Worm (Caenorhabditis elegans) whole organism, late embryonic: Measurements from ENCODE around the gene ddx-15.

Source experiments
- C08G9.2 ChIP-seq: sonication (generic microtip); optimal IDR thresholded peaks from 2 replicates; lab custom pipeline; 2016; ENCODE audit warnings: mild to moderate bottlenecking, missing genetic modification characterization, moderate library complexity, missing compliant biosample characterization
- K09A11.1 ChIP-seq: sonication (generic microtip); optimal IDR thresholded peaks from 2 replicates; lab custom pipeline; 2017; ENCODE audit warnings: antibody characterized with exemption, mild to moderate bottlenecking, missing genetic modification characterization, missing compliant biosample characterization; ENCODE audit not compliant: insufficient read depth
- Y22D7AL.16 ChIP-seq: sonication (generic microtip); optimal IDR thresholded peaks from 2 replicates; lab custom pipeline; 2016; ENCODE audit warnings: missing genetic modification characterization, missing compliant biosample characterization
- ahr-1 ChIP-seq: sonication (generic microtip); optimal IDR thresholded peaks from 2 replicates; lab custom pipeline; 2016; ENCODE audit warnings: missing genetic modification characterization, missing compliant biosample characterization
- ama-1 ChIP-seq: fragments of 150-350 bp; optimal IDR thresholded peaks from 2 replicates; lab custom pipeline; 2014
- ceh-18 ChIP-seq: sonication (generic microtip); optimal IDR thresholded peaks from 2 replicates; lab custom pipeline; 2016; ENCODE audit warnings: missing genetic modification characterization, missing compliant biosample characterization
- ceh-19 ChIP-seq: fragments of 200-800 bp; sonication (Bioruptor generic); optimal IDR thresholded peaks from 2 replicates; lab custom pipeline; 2018; ENCODE audit warnings: mild to moderate bottlenecking, missing genetic modification characterization, missing compliant biosample characterization
- ceh-30 ChIP-seq: fragments of 150-350 bp; optimal IDR thresholded peaks from 2 replicates; lab custom pipeline; 2014; ENCODE audit warnings: missing biosample characterization, missing genetic modification characterization
- ceh-45 ChIP-seq: fragments of 200-800 bp; sonication (Bioruptor generic); IDR thresholded peaks from 2 replicates; pipeline ENCODE4 v1.3.6; 2022; ENCODE audit warnings: missing genetic modification reagents, missing genetic modification characterization, missing compliant biosample characterization
- ceh-48 ChIP-seq: sonication (generic microtip); optimal IDR thresholded peaks from 2 replicates; lab custom pipeline; 2016; ENCODE audit warnings: missing genetic modification characterization, inconsistent platforms, missing compliant biosample characterization
- ceh-6 ChIP-seq: fragments of 200-800 bp; sonication (Bioruptor generic); optimal IDR thresholded peaks from 2 replicates; lab custom pipeline; 2018; ENCODE audit warnings: mild to moderate bottlenecking, missing genetic modification characterization, missing compliant biosample characterization
- ceh-9 ChIP-seq: sonication (generic microtip); optimal IDR thresholded peaks from 2 replicates; lab custom pipeline; 2016; ENCODE audit warnings: mild to moderate bottlenecking, missing genetic modification characterization, inconsistent platforms, missing compliant biosample characterization
- dmd-4 ChIP-seq: sonication (generic microtip); optimal IDR thresholded peaks from 2 replicates; lab custom pipeline; 2016; ENCODE audit warnings: borderline replicate concordance, missing genetic modification characterization, missing compliant biosample characterization
- dve-1 ChIP-seq: sonication (generic microtip); optimal IDR thresholded peaks from 2 replicates; lab custom pipeline; 2017; ENCODE audit warnings: antibody characterized with exemption, mild to moderate bottlenecking, missing genetic modification characterization, missing compliant biosample characterization
- eyg-1 ChIP-seq: sonication (generic microtip); optimal IDR thresholded peaks from 2 replicates; lab custom pipeline; 2016; ENCODE audit warnings: missing genotype, missing genetic modification characterization, missing compliant biosample characterization
- fkh-6 ChIP-seq: sonication (generic microtip); optimal IDR thresholded peaks from 2 replicates; lab custom pipeline; 2016; ENCODE audit warnings: missing genetic modification characterization, missing compliant biosample characterization
- hlh-15 ChIP-seq: sonication (generic microtip); optimal IDR thresholded peaks from 2 replicates; lab custom pipeline; 2016; ENCODE audit warnings: missing genetic modification characterization, missing compliant biosample characterization
- lin-11 ChIP-seq: fragments of 200-800 bp; sonication (Bioruptor generic); optimal IDR thresholded peaks from 2 replicates; lab custom pipeline; 2018; ENCODE audit warnings: mild to moderate bottlenecking, missing genetic modification characterization, missing compliant biosample characterization
- mec-3 ChIP-seq: sonication (generic microtip); optimal IDR thresholded peaks from 2 replicates; lab custom pipeline; 2016; ENCODE audit warnings: borderline replicate concordance, missing genetic modification characterization, missing compliant biosample characterization
- npax-4 ChIP-seq: sonication (generic microtip); optimal IDR thresholded peaks from 2 replicates; lab custom pipeline; 2016; ENCODE audit warnings: missing genetic modification characterization, missing compliant biosample characterization
- pag-3 ChIP-seq: sonication (generic microtip); optimal IDR thresholded peaks from 2 replicates; lab custom pipeline; 2016; ENCODE audit warnings: missing compliant biosample characterization, missing genetic modification characterization, borderline replicate concordance
- pat-9 ChIP-seq: fragments of 200-800 bp; sonication (Bioruptor generic); optimal IDR thresholded peaks from 2 replicates; lab custom pipeline; 2018; ENCODE audit warnings: mild to moderate bottlenecking, missing genetic modification characterization, moderate library complexity, missing compliant biosample characterization
- pax-1 ChIP-seq: fragments of 150-350 bp; optimal IDR thresholded peaks from 2 replicates; lab custom pipeline; 2014; ENCODE audit warnings: missing biosample characterization, missing genetic modification characterization
- pha-4 ChIP-seq: fragments of 150-350 bp; optimal IDR thresholded peaks from 2 replicates; lab custom pipeline; 2018; ENCODE audit warnings: missing biosample characterization, missing genetic modification reagents, missing genetic modification characterization
- pqm-1 ChIP-seq: sonication (generic microtip); optimal IDR thresholded peaks from 2 replicates; lab custom pipeline; 2016; ENCODE audit warnings: missing genetic modification characterization, missing compliant biosample characterization
- pros-1 ChIP-seq: fragments of 150-350 bp; optimal IDR thresholded peaks from 2 replicates; lab custom pipeline; 2014; ENCODE audit warnings: missing biosample characterization, missing genetic modification reagents, missing genetic modification characterization
- sdc-2 ChIP-seq: sonication (generic microtip); optimal IDR thresholded peaks from 2 replicates; lab custom pipeline; 2016; ENCODE audit warnings: missing genotype, missing genetic modification characterization, missing compliant biosample characterization
- tbx-7 ChIP-seq: sonication (generic microtip); optimal IDR thresholded peaks from 2 replicates; lab custom pipeline; 2016; ENCODE audit warnings: missing genotype, missing genetic modification characterization, missing compliant biosample characterization
- ttx-3 ChIP-seq: sonication (generic microtip); optimal IDR thresholded peaks from 2 replicates; lab custom pipeline; 2016; ENCODE audit warnings: missing genetic modification reagents, missing genetic modification characterization, missing compliant biosample characterization
- unc-3 ChIP-seq, 2 experiments: fragments of 200-800 bp in 1 of 2; sonication (Bioruptor generic) in 1 of 2; sonication (generic microtip) in 1 of 2; conservative IDR thresholded peaks in 1 of 2; optimal IDR thresholded peaks in 1 of 2; 2 replicates each; pipeline versions ENCODE4 v1.3.6 to Lab custom; 2016 to 2022; ENCODE audit warnings: missing compliant biosample characterization in 2 of 2, missing genetic modification characterization in 2 of 2, missing genetic modification reagents in 1 of 2
- unc-42 ChIP-seq: sonication (generic microtip); optimal IDR thresholded peaks from 2 replicates; lab custom pipeline; 2016; ENCODE audit warnings: missing genotype, missing genetic modification characterization, missing compliant biosample characterization
- unc-55 ChIP-seq: sonication (generic microtip); optimal IDR thresholded peaks from 2 replicates; lab custom pipeline; 2017; ENCODE audit warnings: missing biosample characterization, missing genetic modification reagents, missing genetic modification characterization
- unc-86 ChIP-seq: sonication (generic microtip); optimal IDR thresholded peaks from 2 replicates; lab custom pipeline; 2016; ENCODE audit warnings: missing genetic modification characterization, missing compliant biosample characterization
- ztf-16 ChIP-seq: sonication (generic microtip); optimal IDR thresholded peaks from 2 replicates; lab custom pipeline; 2017; ENCODE audit warnings: missing genetic modification characterization, missing compliant biosample characterization

Gene ddx-15

ce11 chrIII:5581049-5581448, 10.5 kb downstream of the ddx-15 start, which contains the start of gene F56D2.5:
Gene F56D2.5, minus strand, starts transcription at chrIII:5581419.
- no peak for TF ChIP-seq ahr-1 (tag; lab: Kevin White, UChicago)
- TF ChIP-seq, all 69 proteins: peak for 0

- no peak for TF ChIP-seq pha-4 (tag; lab: Kevin White, UChicago)
- TF ChIP-seq fkh-6 (tag; lab: Kevin White, UChicago): no peak
- TF ChIP-seq ttx-3 (tag; lab: Kevin White, UChicago): no peak
- no peak for TF ChIP-seq ztf-16 (tag; lab: Kevin White, UChicago)
- TF ChIP-seq pax-1 (tag; lab: Kevin White, UChicago): no peak
- no peak for TF ChIP-seq hlh-15
- TF ChIP-seq unc-3 (GFP tag; conservative IDR thresholded peaks at IDR 0.05; lab: Robert Waterston, UW): no peak
- TF ChIP-seq unc-3 (tag; optimal IDR thresholded peaks at IDR 0.05; lab: Kevin White, UChicago): no peak
- no peak for TF ChIP-seq lin-11 (tag; lab: Kevin White, UChicago)
- no peak for TF ChIP-seq mec-3 (tag; lab: Kevin White, UChicago)
- no peak for TF ChIP-seq C08G9.2 (tag; lab: Kevin White, UChicago)
- TF ChIP-seq ceh-9 (tag; lab: Kevin White, UChicago): no peak
- no peak for TF ChIP-seq pqm-1 (tag; lab: Kevin White, UChicago)
- no peak for TF ChIP-seq sdc-2 (tag; lab: Kevin White, UChicago)
- TF ChIP-seq, all 69 proteins: peak for 0
Observed at ce11 chrIII:5573694-5574093, 17.8 kb downstream of the ddx-15 start, which contains the start of gene molo-1. Gene molo-1, plus strand, starts transcription at chrIII:5573994.

ce11 chrIII:5572806-5573205, 18.7 kb downstream of the ddx-15 start:
- TF ChIP-seq ceh-19 (GFP tag; lab: Kevin White, UChicago) (no peak), lin-11 (tag; lab: Kevin White, UChicago) (no peak), C08G9.2 (tag; lab: Kevin White, UChicago) (no peak), ceh-18 (no peak), ceh-45 (GFP tag; lab: Robert Waterston, UW) (no peak), unc-55 (GFP tag; lab: Kevin White, UChicago) (no peak), tbx-7 (no peak), ceh-30 (tag; lab: Kevin White, UChicago) (no peak), ceh-6 (GFP tag; lab: Kevin White, UChicago) (no peak), dve-1 (tag; lab: Kevin White, UChicago) (no peak), pag-3 (tag; lab: Kevin White, UChicago) (no peak), pqm-1 (tag; lab: Kevin White, UChicago) (no peak), pat-9 (tag; lab: Kevin White, UChicago) (no peak), eyg-1 (tag; lab: Kevin White, UChicago) (no peak), pros-1 (tag; lab: Kevin White, UChicago) (no peak), hlh-15 (no peak)

- TF ChIP-seq ceh-18 (no peak), ztf-16 (tag; lab: Kevin White, UChicago) (no peak), mec-3 (tag; lab: Kevin White, UChicago) (no peak), unc-42 (tag; lab: Kevin White, UChicago) (no peak), unc-86 (tag; lab: Kevin White, UChicago) (no peak), K09A11.1 (tag; lab: Kevin White, UChicago) (no peak), Y22D7AL.16 (tag; lab: Kevin White, UChicago) (no peak), npax-4 (no peak), ama-1 (lab: Kevin White, UChicago) (no peak), dmd-4 (no peak), ahr-1 (tag; lab: Kevin White, UChicago) (no peak), pax-1 (tag; lab: Kevin White, UChicago) (no peak), pros-1 (tag; lab: Kevin White, UChicago) (no peak), ceh-48 (tag; lab: Kevin White, UChicago) (no peak)
Observed at ce11 chrIII:5570814-5571443, 20.6 kb downstream of the ddx-15 start.
